Fruit fly (Drosophila melanogaster) whole organism: ENCODE measurements around the gene CG43367.

Source experiments
- CG8478 ChIP-seq: fragments of >200 bp; optimal IDR thresholded peaks from 2 replicates; lab custom pipeline; 2018; ENCODE audit warnings: inconsistent platforms
- Dll ChIP-seq: fragments of >200 bp; optimal IDR thresholded peaks from 2 replicates; lab custom pipeline; 2017
- EcR ChIP-seq, 2 experiments: fragments of >200 bp; optimal IDR thresholded peaks; 2 replicates each; lab custom pipeline; 2017; ENCODE audit warnings: missing biosample characterization in 2 of 2, missing genetic modification characterization in 2 of 2, missing genetic modification reagents in 2 of 2
- pan ChIP-seq: fragments of >200 bp; optimal IDR thresholded peaks from 2 replicates; lab custom pipeline; 2017
- psq ChIP-seq: fragments of >200 bp; optimal IDR thresholded peaks from 2 replicates; lab custom pipeline; 2017
- usp ChIP-seq: fragments of >200 bp; optimal IDR thresholded peaks from 2 replicates; lab custom pipeline; 2017; ENCODE audit warnings: missing biosample characterization, missing genetic modification characterization, mixed read lengths

dm6 chr3L:4184563-4184962 lies 9.2 kb upstream of the CG43367 start, which contains the start of gene Teh3:
- no peak for TF ChIP-seq pan
- TF ChIP-seq psq (lab: Kevin White, UChicago), result no peak
- no peak for TF ChIP-seq Dll (lab: Kevin White, UChicago)
- TF ChIP-seq EcR (GFP tag; optimal IDR thresholded peaks at IDR 0.05; lab: Kevin White, UChicago), result no peak
- TF ChIP-seq usp, result no peak
- no peak for TF ChIP-seq CG8478 (lab: Kevin White, UChicago)
